Fruit fly (Drosophila melanogaster) whole organism, embryonic: ENCODE measurements around the gene CG8312.

Source experiments
- Atf3 ChIP-seq: fragments of 200-800 bp; sonication (Bioruptor generic); optimal IDR thresholded peaks from 3 replicates; lab custom pipeline; 2016; ENCODE audit warnings: missing biosample characterization, missing genetic modification characterization
- Blimp-1 ChIP-seq: fragments of 200-800 bp; sonication (Bioruptor generic); optimal IDR thresholded peaks from 3 replicates; lab custom pipeline; 2018; ENCODE audit warnings: missing biosample characterization, missing genetic modification characterization, mild to moderate bottlenecking, moderate library complexity, missing genetic modification reagents
- CG10565 ChIP-seq: fragments of 200-800 bp; sonication (Bioruptor generic); optimal IDR thresholded peaks from 3 replicates; lab custom pipeline; 2016; ENCODE audit warnings: missing biosample characterization, mild to moderate bottlenecking, missing genetic modification characterization
- CG12071 ChIP-seq: fragments of 200-800 bp; sonication (Bioruptor generic); optimal IDR thresholded peaks from 3 replicates; lab custom pipeline; 2018; ENCODE audit warnings: missing biosample characterization, mild to moderate bottlenecking, missing genetic modification characterization
- CG14667 ChIP-seq: fragments of 200-800 bp; sonication (Bioruptor generic); IDR thresholded peaks from 2 replicates; pipeline ENCODE4 v1.3.6; 2022; ENCODE audit warnings: missing biosample characterization, missing genetic modification characterization
- CG15601 ChIP-seq: fragments of 200-800 bp; sonication (Bioruptor generic); optimal IDR thresholded peaks from 3 replicates; lab custom pipeline; 2019; ENCODE audit warnings: missing biosample characterization, mild to moderate bottlenecking, missing genetic modification characterization, moderate library complexity
- CG1602 ChIP-seq: fragments of 200-800 bp; sonication (Bioruptor generic); optimal IDR thresholded peaks from 3 replicates; lab custom pipeline; 2016; ENCODE audit warnings: missing biosample characterization, missing genetic modification characterization
- CG17361 ChIP-seq: fragments of 200-800 bp; sonication (Bioruptor generic); IDR thresholded peaks from 3 replicates; pipeline ENCODE4 v1.3.6; 2022; ENCODE audit warnings: missing biosample characterization, missing genetic modification characterization
- CG17568 ChIP-seq: fragments of 200-800 bp; sonication (Bioruptor generic); optimal IDR thresholded peaks from 2 replicates; lab custom pipeline; 2018; ENCODE audit warnings: missing biosample characterization, mild to moderate bottlenecking, missing genetic modification characterization, moderate library complexity
- CG18599 ChIP-seq: fragments of 200-800 bp; sonication (Bioruptor generic); optimal IDR thresholded peaks from 3 replicates; lab custom pipeline; 2017; ENCODE audit warnings: missing biosample characterization, missing genetic modification characterization, mild to moderate bottlenecking, moderate library complexity, missing genetic modification reagents
- CG3847 ChIP-seq: fragments of 200-800 bp; sonication (Bioruptor generic); IDR thresholded peaks from 2 replicates; pipeline ENCODE4 v1.3.6; 2022; ENCODE audit warnings: missing biosample characterization, missing genetic modification characterization
- CG5245 ChIP-seq: fragments of 200-800 bp; sonication (Bioruptor generic); optimal IDR thresholded peaks from 3 replicates; lab custom pipeline; 2016; ENCODE audit warnings: missing biosample characterization, missing genetic modification characterization
- Dip3 ChIP-seq: fragments of 200-800 bp; sonication (Bioruptor generic); optimal IDR thresholded peaks from 3 replicates; lab custom pipeline; 2016; ENCODE audit warnings: missing biosample characterization, missing genetic modification characterization
- E2f1 ChIP-seq: fragments of 200-800 bp; sonication (Bioruptor generic); IDR thresholded peaks from 2 replicates; pipeline ENCODE4 v1.3.6; 2022; ENCODE audit warnings: missing biosample characterization, missing genetic modification characterization
- Elba2 ChIP-seq: fragments of 200-800 bp; sonication (Bioruptor generic); optimal IDR thresholded peaks from 3 replicates; lab custom pipeline; 2016; ENCODE audit warnings: missing biosample characterization, missing genetic modification characterization
- HLH54F ChIP-seq: fragments of 200-800 bp; sonication (Bioruptor generic); optimal IDR thresholded peaks from 3 replicates; lab custom pipeline; 2016; ENCODE audit warnings: missing biosample characterization, missing genetic modification characterization
- Hey ChIP-seq: fragments of 200-800 bp; sonication (Bioruptor generic); optimal IDR thresholded peaks from 3 replicates; lab custom pipeline; 2018; ENCODE audit warnings: missing biosample characterization, mild to moderate bottlenecking, missing genetic modification characterization
- Jarid2 ChIP-seq: fragments of 200-800 bp; sonication (Bioruptor generic); optimal IDR thresholded peaks from 3 replicates; lab custom pipeline; 2017; ENCODE audit warnings: mild to moderate bottlenecking, missing biosample characterization, missing genetic modification reagents, missing genetic modification characterization
- Med ChIP-seq: fragments of 200-800 bp; sonication (Bioruptor generic); peaks from one replicate; lab custom pipeline; 2016; ENCODE audit warnings: missing biosample characterization, missing genetic modification characterization, mild to moderate bottlenecking, inconsistent platforms, moderate library complexity
- Mes4 ChIP-seq: fragments of 200-800 bp; sonication (Bioruptor generic); optimal IDR thresholded peaks from 2 replicates; lab custom pipeline; 2016; ENCODE audit warnings: missing biosample characterization, missing genetic modification characterization
- Mrtf ChIP-seq: fragments of 200-800 bp; sonication (Bioruptor generic); IDR thresholded peaks from 3 replicates; pipeline ENCODE4 v1.3.6; 2022; ENCODE audit warnings: missing biosample characterization, missing genetic modification characterization
- Nf-YB ChIP-seq: fragments of 200-800 bp; sonication (Bioruptor generic); optimal IDR thresholded peaks from 3 replicates; lab custom pipeline; 2019; ENCODE audit warnings: missing biosample characterization, mild to moderate bottlenecking, missing genetic modification characterization, moderate library complexity
- Oaz ChIP-seq: fragments of 200-800 bp; sonication (Bioruptor generic); IDR thresholded peaks from 2 replicates; pipeline ENCODE4 v1.3.6; 2022; ENCODE audit warnings: missing biosample characterization, missing genetic modification characterization
- PHDP ChIP-seq: fragments of 200-800 bp; sonication (Bioruptor generic); optimal IDR thresholded peaks from 3 replicates; lab custom pipeline; 2018; ENCODE audit warnings: missing biosample characterization, mild to moderate bottlenecking, missing genetic modification characterization, moderate library complexity
- Rfx ChIP-seq: fragments of 200-800 bp; sonication (Bioruptor generic); IDR thresholded peaks from 2 replicates; pipeline ENCODE4 v1.3.6; 2022; ENCODE audit warnings: missing biosample characterization, missing genetic modification characterization
- Scr ChIP-seq: fragments of 200-800 bp; sonication (Bioruptor generic); IDR thresholded peaks from 2 replicates; pipeline ENCODE4 v1.3.6; 2022; ENCODE audit warnings: missing biosample characterization, missing genetic modification characterization; ENCODE audit not compliant: partially characterized antibody
- YL-1 ChIP-seq: fragments of 200-800 bp; sonication (Bioruptor generic); optimal IDR thresholded peaks from 3 replicates; lab custom pipeline; 2017; ENCODE audit warnings: missing biosample characterization, mild to moderate bottlenecking, missing genetic modification characterization
- amos ChIP-seq: fragments of 200-800 bp; sonication (Bioruptor generic); IDR thresholded peaks from 2 replicates; pipeline ENCODE4 v1.3.6; 2022; ENCODE audit warnings: missing biosample characterization, missing genetic modification characterization; ENCODE audit not compliant: partially characterized antibody
- ase ChIP-seq: fragments of 200-800 bp; sonication (Bioruptor generic); IDR thresholded peaks from 3 replicates; pipeline ENCODE4 v1.3.6; 2022; ENCODE audit warnings: missing biosample characterization, missing genetic modification characterization
- cwo ChIP-seq: fragments of 200-800 bp; sonication (Bioruptor generic); optimal IDR thresholded peaks from 3 replicates; lab custom pipeline; 2017; ENCODE audit warnings: missing biosample characterization, missing genetic modification characterization, mild to moderate bottlenecking, moderate library complexity, missing genetic modification reagents
- gem ChIP-seq: fragments of 200-800 bp; sonication (Bioruptor generic); optimal IDR thresholded peaks from 2 replicates; lab custom pipeline; 2019; ENCODE audit warnings: missing biosample characterization, mild to moderate bottlenecking, missing genetic modification characterization, moderate library complexity
- gro ChIP-seq: fragments of 200-800 bp; sonication (Bioruptor generic); optimal IDR thresholded peaks from 2 replicates; lab custom pipeline; 2016; ENCODE audit warnings: missing biosample characterization, missing genetic modification characterization
- gsb ChIP-seq: fragments of 200-800 bp; sonication (Bioruptor generic); IDR thresholded peaks from 2 replicates; pipeline ENCODE4 v1.3.6; 2022; ENCODE audit warnings: missing biosample characterization, missing genetic modification characterization
- hb ChIP-seq: fragments of 200-800 bp; sonication (Bioruptor generic); IDR thresholded peaks from 3 replicates; pipeline ENCODE4 v1.3.6; 2022; ENCODE audit warnings: missing biosample characterization, missing genetic modification characterization; ENCODE audit not compliant: partially characterized antibody
- hbn ChIP-seq: fragments of 200-800 bp; sonication (Bioruptor generic); IDR thresholded peaks from 2 replicates; pipeline ENCODE4 v1.3.6; 2022; ENCODE audit warnings: missing biosample characterization, missing genetic modification characterization; ENCODE audit not compliant: partially characterized antibody
- kni ChIP-seq: fragments of 200-800 bp; sonication (Bioruptor generic); optimal IDR thresholded peaks from 3 replicates; lab custom pipeline; 2017; ENCODE audit warnings: mild to moderate bottlenecking, missing biosample characterization, missing genetic modification reagents, missing genetic modification characterization
- mam ChIP-seq: fragments of 200-800 bp; sonication (Bioruptor generic); optimal IDR thresholded peaks from 3 replicates; lab custom pipeline; 2016; ENCODE audit warnings: missing biosample characterization, missing genetic modification characterization
- ro ChIP-seq: fragments of 200-800 bp; sonication (Bioruptor generic); IDR thresholded peaks from 2 replicates; pipeline ENCODE4 v1.3.6; 2022; ENCODE audit warnings: missing biosample characterization, missing genetic modification characterization
- salm ChIP-seq: fragments of 200-800 bp; sonication (Bioruptor generic); optimal IDR thresholded peaks from 2 replicates; lab custom pipeline; 2018; ENCODE audit warnings: missing biosample characterization, mild to moderate bottlenecking, missing genetic modification characterization
- sd ChIP-seq: fragments of 200-800 bp; sonication (Bioruptor generic); optimal IDR thresholded peaks from 3 replicates; lab custom pipeline; 2018; ENCODE audit warnings: missing biosample characterization, mild to moderate bottlenecking, missing genetic modification characterization, moderate library complexity
- sens ChIP-seq: fragments of 200-800 bp; sonication (Bioruptor generic); peaks from one replicate; lab custom pipeline; 2016; ENCODE audit warnings: missing biosample characterization, missing genetic modification characterization
- sens-2 ChIP-seq: fragments of 200-800 bp; sonication (Bioruptor generic); IDR thresholded peaks from 2 replicates; pipeline ENCODE4 v1.3.6; 2022; ENCODE audit warnings: missing biosample characterization, missing genetic modification characterization
- shn ChIP-seq: fragments of 200-800 bp; sonication (Bioruptor generic); optimal IDR thresholded peaks from 3 replicates; lab custom pipeline; 2016; ENCODE audit warnings: missing biosample characterization, missing genetic modification characterization
- slbo ChIP-seq: fragments of 200-800 bp; sonication (Bioruptor generic); IDR thresholded peaks from 2 replicates; pipeline ENCODE4 v1.3.6; 2022; ENCODE audit warnings: missing biosample characterization, missing genetic modification characterization
- stwl ChIP-seq: fragments of 200-800 bp; sonication (Bioruptor generic); optimal IDR thresholded peaks from 3 replicates; lab custom pipeline; 2018; ENCODE audit warnings: missing biosample characterization, mild to moderate bottlenecking, missing genetic modification characterization, moderate library complexity
- tgo ChIP-seq: fragments of 200-800 bp; sonication (Bioruptor generic); IDR thresholded peaks from 3 replicates; pipeline ENCODE4 v1.3.6; 2022; ENCODE audit warnings: missing biosample characterization, missing genetic modification characterization
- tin ChIP-seq: fragments of 200-800 bp; sonication (Bioruptor generic); optimal IDR thresholded peaks from 3 replicates; lab custom pipeline; 2016; ENCODE audit warnings: missing biosample characterization, missing genetic modification characterization
- tll ChIP-seq, 2 experiments: fragments of 200-800 bp in 1 of 2; fragments of >200 bp in 1 of 2; sonication (Bioruptor generic) in 1 of 2; optimal IDR thresholded peaks; 2 replicates each; lab custom pipeline; 2017 to 2019; ENCODE audit warnings: missing biosample characterization in 2 of 2, missing genetic modification characterization in 2 of 2, mild to moderate bottlenecking in 1 of 2, moderate library complexity in 1 of 2
- wor ChIP-seq: fragments of 200-800 bp; sonication (Bioruptor generic); IDR thresholded peaks from 2 replicates; pipeline ENCODE4 v1.3.6; 2022; ENCODE audit warnings: missing biosample characterization, missing genetic modification characterization
- zen ChIP-seq: fragments of 200-800 bp; sonication (Bioruptor generic); optimal IDR thresholded peaks from 3 replicates; lab custom pipeline; 2018; ENCODE audit warnings: missing biosample characterization, mild to moderate bottlenecking, missing genetic modification characterization, moderate library complexity

CG8312 gene

DNA sequence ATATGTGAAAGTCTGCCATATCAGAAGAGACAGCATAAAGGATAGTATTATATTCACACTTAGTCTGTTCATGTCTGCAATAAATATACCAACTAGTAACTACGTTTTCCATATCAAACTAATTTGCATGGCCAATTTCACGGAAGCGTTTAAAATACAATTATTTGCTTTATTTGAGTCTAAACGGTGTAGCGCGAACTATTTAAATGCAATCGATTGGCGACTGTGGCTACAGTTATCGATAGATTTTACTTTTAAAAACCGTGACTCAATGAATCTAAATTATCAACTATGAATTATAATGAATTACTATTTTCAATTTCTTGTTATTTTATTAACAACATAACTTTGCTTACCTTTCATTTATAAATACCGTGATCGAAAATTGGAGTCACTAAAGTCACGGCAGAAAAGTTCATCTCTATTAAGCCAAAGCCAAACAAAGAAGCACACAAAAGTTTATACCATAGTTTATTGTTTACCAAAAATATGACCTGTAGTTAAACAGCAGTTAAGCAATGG lies 35.8 kb downstream of the CG8312 start, which contains the start of the genes CG9427 and CG8319 (continued):
- TF ChIP-seq Jarid2 (GFP tag; lab: Kevin White, UChicago) (no peak), sens (GFP tag; lab: Kevin White, UChicago) (peak; percentile 94), stwl (tag; lab: Kevin White, UChicago) (peak; percentile 71), shn (peak; percentile 16), tin (peak; percentile 71), wor (GFP tag; lab: Robert Waterston, UW) (no peak), CG3847 (peak; percentile 55), hbn (GFP tag; lab: Robert Waterston, UW) (peak; percentile 86), CG15601 (tag; lab: Kevin White, UChicago) (peak; percentile 33), salm (tag; lab: Kevin White, UChicago) (peak; percentile 33), cwo (peak; percentile 30), Elba2 (GFP tag; lab: Kevin White, UChicago) (peak; percentile 16), Scr (GFP tag; lab: Robert Waterston, UW) (peak; percentile 88), tll (GFP tag; optimal IDR thresholded peaks at IDR 0.05; lab: Kevin White, UChicago) (peak in 1 of 2 experiments; percentile 94), Nf-YB (GFP tag; lab: Kevin White, UChicago) (peak; percentile 50), mam (GFP tag; lab: Kevin White, UChicago) (peak; percentile 66), tgo (GFP tag; lab: Robert Waterston, UW) (peak; percentile 55; the same call in 2 of the 3 replicates), CG14667 (GFP tag; lab: Robert Waterston, UW) (no peak), kni (peak; percentile 26), Mes4 (GFP tag; lab: Kevin White, UChicago) (peak; percentile 49), slbo (GFP tag; lab: Robert Waterston, UW) (peak; percentile 66), CG17568 (no peak), sens-2 (GFP tag; lab: Robert Waterston, UW) (no peak), Atf3 (no peak), CG5245 (GFP tag; lab: Kevin White, UChicago) (peak; percentile 20), CG17361 (GFP tag; lab: Robert Waterston, UW) (peak; percentile 67; the same call in 2 of the 3 replicates), Mrtf (GFP tag; lab: Robert Waterston, UW) (no peak), CG18599 (peak; percentile 39), zen (tag; lab: Kevin White, UChicago) (peak; percentile 72), Rfx (GFP tag; lab: Robert Waterston, UW) (peak; percentile 73), CG1602 (GFP tag; lab: Kevin White, UChicago) (peak; percentile 30), E2f1 (0 out of 2 replicates have a peak, but pooled peaks have one; percentile 34), YL-1 (GFP tag; lab: Kevin White, UChicago) (peak; percentile 51), gsb (GFP tag; lab: Robert Waterston, UW) (no peak), hb (GFP tag; lab: Robert Waterston, UW) (peak; percentile 74), Med (GFP tag; lab: Kevin White, UChicago) (peak; percentile 93), gem (tag; lab: Kevin White, UChicago) (peak; percentile 81), sd (tag; lab: Kevin White, UChicago) (peak; percentile 44), Dip3 (GFP tag; lab: Kevin White, UChicago) (peak; percentile 58), Oaz (GFP tag; lab: Robert Waterston, UW) (peak; percentile 36; the same call in 1 of the 2 replicates), HLH54F (GFP tag; lab: Kevin White, UChicago) (peak; percentile 60), gro (GFP tag; lab: Kevin White, UChicago) (peak; percentile 66), ro (GFP tag; lab: Robert Waterston, UW) (no peak), ase (GFP tag; lab: Robert Waterston, UW) (no peak), PHDP (tag; lab: Kevin White, UChicago) (peak; percentile 77), Hey (tag; lab: Kevin White, UChicago) (no peak), CG10565 (GFP tag; lab: Kevin White, UChicago) (no peak), Blimp-1 (GFP tag; lab: Kevin White, UChicago) (peak; percentile 59), CG12071 (no peak), amos (peak; percentile 74)
